Fruit fly (Drosophila melanogaster): Measurements from ENCODE around the gene CG9458.

The CG9458 gene

DNA sequence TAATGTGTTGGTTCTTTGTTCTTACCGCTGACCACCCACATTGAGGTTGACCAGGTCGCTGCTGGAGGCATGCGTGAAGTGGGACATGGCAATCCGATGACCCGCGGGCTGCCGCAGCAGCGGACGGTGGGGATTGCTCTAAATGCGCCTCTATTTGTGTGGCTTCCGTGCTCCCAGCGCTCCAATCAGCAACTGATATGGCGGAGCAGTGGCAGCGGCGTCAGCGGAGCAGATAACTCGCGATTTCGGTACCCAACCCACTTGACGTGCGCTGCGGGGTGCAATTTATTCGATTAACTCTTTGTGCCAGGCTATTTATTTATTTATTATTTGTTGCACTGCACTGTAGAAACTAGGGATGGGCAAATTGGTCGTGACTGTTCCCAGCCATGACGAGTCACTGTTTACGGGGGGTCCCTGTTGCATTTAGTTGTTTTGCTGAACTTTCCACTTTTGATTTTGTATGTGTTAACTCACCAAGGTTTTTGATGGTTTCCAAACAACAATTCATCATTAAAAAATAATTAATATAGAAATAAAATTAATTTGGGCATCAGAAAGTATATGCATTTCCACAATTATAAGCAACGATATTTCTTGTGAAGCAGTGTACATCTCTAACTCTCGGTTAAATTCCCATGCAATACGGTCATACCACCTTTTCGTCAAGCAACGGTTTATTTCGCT, 18.9 kb downstream of the CG9458 start, which contains the start of the genes CG9467 and CG8526 (continued):
- TF ChIP-seq CG6813 (GFP tag; optimal IDR thresholded peaks at IDR 0.05), result no peak
- TF ChIP-seq CG6683 (GFP tag; optimal IDR thresholded peaks at IDR 0.05), result no peak
- peak; percentile 55 for TF ChIP-seq unpg (GFP tag; optimal IDR thresholded peaks at IDR 0.05)
- peak; percentile 74 for TF ChIP-seq Chrac-16 (GFP tag; optimal IDR thresholded peaks at IDR 0.05)
- peak; percentile 44 for TF ChIP-seq cato (GFP tag; optimal IDR thresholded peaks at IDR 0.05; ENCODE audit: borderline replicate concordance)
- TF ChIP-seq HLHmδ (GFP tag; optimal IDR thresholded peaks at IDR 0.05), result no peak
- peak; percentile 73 for TF ChIP-seq vnd (GFP tag; IDR thresholded peaks at IDR 0.05; ENCODE audit: partially characterized antibody)
- TF ChIP-seq Scr (GFP tag; IDR thresholded peaks at IDR 0.05; ENCODE audit: partially characterized antibody), result peak; percentile 90
- TF ChIP-seq bigmax (GFP tag; optimal IDR thresholded peaks at IDR 0.05), result no peak
- TF ChIP-seq maf-S (GFP tag; optimal IDR thresholded peaks at IDR 0.05), result peak; percentile 2
- TF ChIP-seq ro (GFP tag; IDR thresholded peaks at IDR 0.05), result no peak
- no peak for TF ChIP-seq Camta (GFP tag; optimal IDR thresholded peaks at IDR 0.05)
- no peak for TF ChIP-seq da (GFP tag; optimal IDR thresholded peaks at IDR 0.05)
- no peak for TF ChIP-seq org-1 (GFP tag; optimal IDR thresholded peaks at IDR 0.05)
- TF ChIP-seq CG10209 (GFP tag; optimal IDR thresholded peaks at IDR 0.05), result peak; percentile 43
- no peak for TF ChIP-seq CHES-1-like (GFP tag; optimal IDR thresholded peaks at IDR 0.05)
- TF ChIP-seq CG12155 (GFP tag; optimal IDR thresholded peaks at IDR 0.05), result peak; percentile 59
- TF ChIP-seq CG8089 (GFP tag; optimal IDR thresholded peaks at IDR 0.05), result no peak
- TF ChIP-seq CG2202 (tag; optimal IDR thresholded peaks at IDR 0.05), result no peak
- no peak for TF ChIP-seq sima (GFP tag; optimal IDR thresholded peaks at IDR 0.05)
- TF ChIP-seq Hr51 (GFP tag; optimal IDR thresholded peaks at IDR 0.05), result no peak
- TF ChIP-seq CG7839 (tag; optimal IDR thresholded peaks at IDR 0.05), result no peak
- TF ChIP-seq NfI (GFP tag; optimal IDR thresholded peaks at IDR 0.05), result peak; percentile 68
- TF ChIP-seq CG10654 (GFP tag; optimal IDR thresholded peaks at IDR 0.05), result peak; percentile 50
- no peak for TF ChIP-seq Elba2 (GFP tag; optimal IDR thresholded peaks at IDR 0.05)
- no peak for TF ChIP-seq CG12299 (tag; optimal IDR thresholded peaks at IDR 0.05)
- peak; percentile 99 for TF ChIP-seq CG3995 (GFP tag; optimal IDR thresholded peaks at IDR 0.05)
- TF ChIP-seq sim (GFP tag; IDR thresholded peaks at IDR 0.05), result no peak
- peak; percentile 69 for TF ChIP-seq CG18262 (tag; optimal IDR thresholded peaks at IDR 0.05)
- TF ChIP-seq CG12659 (GFP tag; optimal IDR thresholded peaks at IDR 0.05), result peak; percentile 75
- TF ChIP-seq Poxn (GFP tag; IDR thresholded peaks at IDR 0.05), result no peak
- no peak for TF ChIP-seq CG31365 (tag; optimal IDR thresholded peaks at IDR 0.05)
- TF ChIP-seq Dad (GFP tag; optimal IDR thresholded peaks at IDR 0.05), result no peak
- TF ChIP-seq Adf1 (GFP tag; IDR thresholded peaks at IDR 0.05), result no peak; the same call in 1 of the 2 replicates
- no peak for TF ChIP-seq fd64A (GFP tag; optimal IDR thresholded peaks at IDR 0.05)
- no peak for TF ChIP-seq gt (GFP tag; IDR thresholded peaks at IDR 0.05)
- TF ChIP-seq CG1529 (GFP tag; optimal IDR thresholded peaks at IDR 0.05), result no peak
- peak; percentile 24 for TF ChIP-seq ems (GFP tag; optimal IDR thresholded peaks at IDR 0.05)
- TF ChIP-seq Atf-2 (GFP tag; optimal IDR thresholded peaks at IDR 0.05), result no peak
- TF ChIP-seq peb (GFP tag; IDR thresholded peaks at IDR 0.05), result no peak
- TF ChIP-seq vfl (GFP tag; optimal IDR thresholded peaks at IDR 0.05), result peak; percentile 40
- peak; percentile 89 for TF ChIP-seq knrl (GFP tag; IDR thresholded peaks at IDR 0.05; ENCODE audit: partially characterized antibody)
- no peak for TF ChIP-seq Lim3 (GFP tag; IDR thresholded peaks at IDR 0.05)
- no peak for TF ChIP-seq corto (GFP tag; optimal IDR thresholded peaks at IDR 0.05)
- TF ChIP-seq CG6765 (GFP tag; optimal IDR thresholded peaks at IDR 0.05), result peak; percentile 2
- peak; percentile 75 for TF ChIP-seq lilli (GFP tag; optimal IDR thresholded peaks at IDR 0.05)
- no peak for TF ChIP-seq Sox100B (GFP tag; optimal IDR thresholded peaks at IDR 0.05)
- peak; percentile 58 for TF ChIP-seq pzg (GFP tag; optimal IDR thresholded peaks at IDR 0.05)
- TF ChIP-seq Mrtf (GFP tag; IDR thresholded peaks at IDR 0.05), result 0 out of 3 replicates have a peak, but pooled peaks have one; percentile 9
- TF ChIP-seq otp (GFP tag; IDR thresholded peaks at IDR 0.05), result 0 out of 3 replicates have a peak, but pooled peaks have one; percentile 26
